Fruit fly (Drosophila melanogaster) S2 (cell line): ENCODE data around the gene tara.

Experiments
- CG8478 ChIP-seq: fragments of >200 bp; optimal IDR thresholded peaks from 2 replicates; lab custom pipeline; 2018
- CTCF ChIP-seq, 2 experiments: fragments of >200 bp; optimal IDR thresholded peaks; 2 replicates each; lab custom pipeline; 2018

DNA sequence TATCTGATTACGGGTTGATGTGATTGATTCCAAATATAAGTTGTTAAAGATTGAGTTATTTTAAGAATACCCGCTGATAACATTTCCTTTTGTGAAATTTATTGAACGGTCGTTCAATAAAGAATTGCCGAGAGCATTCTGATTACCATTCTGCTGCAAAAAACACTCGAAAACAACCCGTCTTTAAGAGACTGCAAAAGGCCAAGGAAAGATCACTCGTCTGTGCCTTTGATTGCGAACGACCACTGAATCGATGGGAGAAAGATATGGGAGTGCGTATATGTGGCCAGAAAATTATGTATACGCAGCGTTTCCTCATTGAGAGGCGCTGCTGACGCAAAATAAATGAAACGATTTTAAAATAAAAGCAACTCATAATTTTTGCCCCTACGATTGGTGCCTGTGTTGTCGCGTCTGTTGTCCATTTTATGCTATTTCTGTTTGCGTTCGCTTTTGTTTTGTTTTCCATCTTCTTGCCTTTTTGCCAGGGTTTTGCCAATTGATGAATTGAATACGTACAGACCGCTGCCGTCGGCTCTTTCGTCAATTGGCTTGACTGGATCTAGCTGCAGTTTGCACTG, 35.2 kb upstream of the tara start:
- TF ChIP-seq CTCF (optimal IDR thresholded peaks at IDR 0.05; lab: Kevin White, UChicago) (no peak), CG8478 (no peak)
